Fruit fly (Drosophila melanogaster): ENCODE data around the gene CG7542.

DNA sequence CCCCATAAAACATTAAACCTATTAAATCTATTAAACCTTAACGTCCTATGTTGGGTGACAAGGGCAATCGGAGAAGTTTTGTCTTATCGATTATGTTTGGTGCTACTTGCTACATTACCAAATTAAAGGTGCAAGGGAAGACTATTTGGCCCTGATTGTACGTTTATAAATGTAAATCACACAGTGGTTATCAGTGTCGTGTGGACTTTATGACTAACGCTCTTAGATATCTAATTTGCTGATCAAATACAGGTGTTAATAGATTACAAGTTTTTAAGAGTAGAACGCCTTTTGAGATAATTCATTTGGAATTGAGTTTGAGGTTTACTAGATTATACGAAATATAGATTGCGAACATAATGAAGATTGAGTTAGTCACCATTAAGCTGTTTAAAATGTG, 10.7 kb upstream of the CG7542 start:
- no peak for TF ChIP-seq Dll (optimal IDR thresholded peaks at IDR 0.05)
- no peak for TF ChIP-seq psq (optimal IDR thresholded peaks at IDR 0.05)
- TF ChIP-seq pan (optimal IDR thresholded peaks at IDR 0.05) = no peak
- no peak for TF ChIP-seq CG8478 (optimal IDR thresholded peaks at IDR 0.05)
- no peak for TF ChIP-seq usp (GFP tag; optimal IDR thresholded peaks at IDR 0.05)
